Worm (Caenorhabditis elegans): ENCODE results near the gene nhr-159.

nhr-159 gene

ce11 chrV:3832661-3833060 is 45.5 kb downstream of the nhr-159 start:
- TF ChIP-seq ama-1 (optimal IDR thresholded peaks at IDR 0.05) (no peak), lim-6 (tag; optimal IDR thresholded peaks at IDR 0.05) (no peak), nfya-1 (tag; optimal IDR thresholded peaks at IDR 0.05) (peak; percentile 78)

- TF ChIP-seq pha-2 (tag; optimal IDR thresholded peaks at IDR 0.05) (no peak), elt-2 (tag; optimal IDR thresholded peaks at IDR 0.05) (no peak), mec-3 (tag; optimal IDR thresholded peaks at IDR 0.05; ENCODE audit: borderline replicate concordance) (no peak), dve-1 (tag; optimal IDR thresholded peaks at IDR 0.05) (no peak), pag-3 (tag; optimal IDR thresholded peaks at IDR 0.05; ENCODE audit: borderline replicate concordance) (no peak), K09A11.1 (tag; optimal IDR thresholded peaks at IDR 0.05; ENCODE audit: insufficient read depth) (no peak), pros-1 (tag; optimal IDR thresholded peaks at IDR 0.05) (no peak), gmeb-2 (tag; optimal IDR thresholded peaks at IDR 0.05) (no peak), dmd-4 (tag; optimal IDR thresholded peaks at IDR 0.05; ENCODE audit: borderline replicate concordance) (no peak)
Measured at ce11 chrV:3832103-3832502, 46.0 kb downstream of the nhr-159 start.

ce11 chrV:3831616-3832015 is 46.5 kb downstream of the nhr-159 start, which contains the start of gene H10D18.5:
Gene H10D18.5, minus strand, starts transcription at chrV:3831716.
- TF ChIP-seq sdc-2 (tag; optimal IDR thresholded peaks at IDR 0.05), result no peak
- no peak for TF ChIP-seq pqm-1 (tag; optimal IDR thresholded peaks at IDR 0.05)
- no peak for TF ChIP-seq nhr-11 (tag; optimal IDR thresholded peaks at IDR 0.05)
- TF ChIP-seq unc-3 (GFP tag; conservative IDR thresholded peaks at IDR 0.05), result no peak
- TF ChIP-seq unc-3 (tag; optimal IDR thresholded peaks at IDR 0.05), result no peak
- TF ChIP-seq ceh-22 (tag; optimal IDR thresholded peaks at IDR 0.05), result no peak
- no peak for TF ChIP-seq ets-4 (tag; optimal IDR thresholded peaks at IDR 0.05)
- no peak for TF ChIP-seq F13H6.1 (tag; optimal IDR thresholded peaks at IDR 0.05)
- TF ChIP-seq ceh-18 (tag; optimal IDR thresholded peaks at IDR 0.05), result no peak
- no peak for TF ChIP-seq ttx-3 (tag; optimal IDR thresholded peaks at IDR 0.05)
- no peak for TF ChIP-seq K09A11.1 (tag; optimal IDR thresholded peaks at IDR 0.05; ENCODE audit: insufficient read depth)

All from whole organism, late embryonic.